Fruit fly (Drosophila melanogaster): Measurements from ENCODE around the gene c11.1.

dm6 chrX:9305735-9306134 is 22.8 kb upstream of the c11.1 start:
- TF ChIP-seq pan (optimal IDR thresholded peaks at IDR 0.05) (no peak), CrebA (GFP tag; optimal IDR thresholded peaks at IDR 0.05; ENCODE audit: borderline replicate concordance) (peak; percentile 62), psq (GFP tag; optimal IDR thresholded peaks at IDR 0.05) (no peak), Mio (GFP tag; optimal IDR thresholded peaks at IDR 0.05) (no peak), rgr (GFP tag; optimal IDR thresholded peaks at IDR 0.05) (no peak), Hr78 (GFP tag; optimal IDR thresholded peaks at IDR 0.05) (no peak), ey (GFP tag; optimal IDR thresholded peaks at IDR 0.05) (no peak), lola (GFP tag; optimal IDR thresholded peaks at IDR 0.05) (no peak), Dfd (GFP tag; optimal IDR thresholded peaks at IDR 0.05) (no peak), Myc (optimal IDR thresholded peaks at IDR 0.05) (no peak), N (GFP tag; optimal IDR thresholded peaks at IDR 0.05) (no peak), Sp1 (GFP tag; optimal IDR thresholded peaks at IDR 0.05) (peak; percentile 87), jim (GFP tag; optimal IDR thresholded peaks at IDR 0.05) (no peak), fru (GFP tag; optimal IDR thresholded peaks at IDR 0.05) (no peak)
